Fruit fly (Drosophila melanogaster): ENCODE data around the gene toy.

dm6 chr4:976569-976968 lies 13.0 kb upstream of the toy start:
- TF ChIP-seq N (GFP tag; optimal IDR thresholded peaks at IDR 0.05) (no peak), CG32264 (GFP tag; optimal IDR thresholded peaks at IDR 0.05) (no peak), h (GFP tag; optimal IDR thresholded peaks at IDR 0.05) (no peak)

Data from whole organism, wandering third instar larva.